Worm (Caenorhabditis elegans) whole organism, L4/young adult: ENCODE data around the gene C07A4.3.

Experiments
- W03F9.2 ChIP-seq: fragments of 150-350 bp; optimal IDR thresholded peaks from 2 replicates; lab custom pipeline; 2014; ENCODE audit warnings: missing biosample characterization, missing genetic modification characterization
- dao-5 ChIP-seq: sonication (generic microtip); optimal IDR thresholded peaks from 2 replicates; lab custom pipeline; 2016; ENCODE audit warnings: missing genotype, missing genetic modification characterization, moderate library complexity, missing compliant biosample characterization
- him-1 ChIP-seq: sonication (generic microtip); optimal IDR thresholded peaks from 2 replicates; lab custom pipeline; 2016; ENCODE audit warnings: missing genotype, missing genetic modification reagents, missing genetic modification characterization, missing compliant biosample characterization

- no peak for TF ChIP-seq dao-5 (tag; lab: Kevin White, UChicago)
- TF ChIP-seq him-1 (tag; lab: Kevin White, UChicago) = peak; percentile 93
- TF ChIP-seq W03F9.2 (tag; lab: Kevin White, UChicago) = peak; percentile 51
Measured at ce11 chrX:10188493-10188895, 13.7 kb downstream of the C07A4.3 start.
